Fruit fly (Drosophila melanogaster) whole organism, embryonic: Measurements from ENCODE around the gene Rab3GAP1.

Experiments used
- Abd-B ChIP-seq: fragments of 200-800 bp; sonication (Bioruptor generic); optimal IDR thresholded peaks from 2 replicates; lab custom pipeline; 2018; ENCODE audit warnings: missing biosample characterization, mild to moderate bottlenecking, missing genetic modification characterization, moderate library complexity
- Aef1 ChIP-seq: fragments of 200-800 bp; sonication (Bioruptor generic); IDR thresholded peaks from 3 replicates; pipeline ENCODE4 v1.3.6; 2022; ENCODE audit warnings: missing biosample characterization, missing genetic modification characterization
- Atf6 ChIP-seq: fragments of 200-800 bp; sonication (Bioruptor generic); IDR thresholded peaks from 2 replicates; pipeline ENCODE4 v1.3.6; 2022; ENCODE audit warnings: missing biosample characterization, missing genetic modification characterization
- Awh ChIP-seq: fragments of 200-800 bp; sonication (Bioruptor generic); IDR thresholded peaks from 2 replicates; pipeline ENCODE4, ENCODE4 v1.3.6; 2022; ENCODE audit warnings: missing biosample characterization, missing genetic modification characterization
- CG10147 ChIP-seq: fragments of 200-800 bp; sonication (Bioruptor generic); optimal IDR thresholded peaks from 2 replicates; lab custom pipeline; 2019; ENCODE audit warnings: missing biosample characterization, mild to moderate bottlenecking, missing genetic modification characterization, moderate library complexity
- CG11695 ChIP-seq: fragments of 200-800 bp; sonication (Bioruptor generic); IDR thresholded peaks from 3 replicates; pipeline ENCODE4 v1.3.6; 2022; ENCODE audit warnings: missing biosample characterization, missing genetic modification characterization
- CG11723 ChIP-seq: fragments of 200-800 bp; sonication (Bioruptor generic); optimal IDR thresholded peaks from 2 replicates; lab custom pipeline; 2017; ENCODE audit warnings: missing biosample characterization, mild to moderate bottlenecking, missing genetic modification characterization
- CG12299 ChIP-seq: fragments of 200-800 bp; sonication (Bioruptor generic); optimal IDR thresholded peaks from 2 replicates; lab custom pipeline; 2018; ENCODE audit warnings: missing biosample characterization, mild to moderate bottlenecking, missing genetic modification characterization
- CG12744 ChIP-seq: fragments of 200-800 bp; sonication (Bioruptor generic); optimal IDR thresholded peaks from 2 replicates; lab custom pipeline; 2016; ENCODE audit warnings: missing biosample characterization, missing genetic modification characterization
- CG13296 ChIP-seq: fragments of 200-800 bp; sonication (Bioruptor generic); optimal IDR thresholded peaks from 3 replicates; lab custom pipeline; 2018; ENCODE audit warnings: missing biosample characterization, mild to moderate bottlenecking, missing genetic modification characterization
- CG14710 ChIP-seq: fragments of 200-800 bp; sonication (Bioruptor generic); optimal IDR thresholded peaks from 3 replicates; lab custom pipeline; 2019; ENCODE audit warnings: missing biosample characterization, mild to moderate bottlenecking, missing genetic modification characterization, moderate library complexity
- CG15011 ChIP-seq: fragments of 200-800 bp; sonication (Bioruptor generic); optimal IDR thresholded peaks from 3 replicates; lab custom pipeline; 2018; ENCODE audit warnings: missing biosample characterization, mild to moderate bottlenecking, missing genetic modification characterization
- CG15073 ChIP-seq: fragments of 200-800 bp; sonication (Bioruptor generic); optimal IDR thresholded peaks from 2 replicates; lab custom pipeline; 2016; ENCODE audit warnings: missing biosample characterization, missing genetic modification characterization
- CG15601 ChIP-seq: fragments of 200-800 bp; sonication (Bioruptor generic); optimal IDR thresholded peaks from 3 replicates; lab custom pipeline; 2019; ENCODE audit warnings: missing biosample characterization, mild to moderate bottlenecking, missing genetic modification characterization, moderate library complexity
- CG17359 ChIP-seq: fragments of 200-800 bp; sonication (Bioruptor generic); optimal IDR thresholded peaks from 3 replicates; lab custom pipeline; 2018; ENCODE audit warnings: missing biosample characterization, mild to moderate bottlenecking, missing genetic modification characterization, moderate library complexity
- CG1832 ChIP-seq: fragments of 200-800 bp; sonication (Bioruptor generic); optimal IDR thresholded peaks from 2 replicates; lab custom pipeline; 2017; ENCODE audit warnings: missing biosample characterization, mild to moderate bottlenecking, missing genetic modification characterization, inconsistent platforms
- CG18599 ChIP-seq: fragments of 200-800 bp; sonication (Bioruptor generic); optimal IDR thresholded peaks from 3 replicates; lab custom pipeline; 2017; ENCODE audit warnings: missing biosample characterization, missing genetic modification characterization, mild to moderate bottlenecking, moderate library complexity, missing genetic modification reagents
- CG2889 ChIP-seq: fragments of 200-800 bp; sonication (Bioruptor generic); IDR thresholded peaks from 3 replicates; pipeline ENCODE4 v1.3.6; 2022; ENCODE audit warnings: missing biosample characterization, missing genetic modification characterization
- CG31441 ChIP-seq: fragments of 200-800 bp; sonication (Bioruptor generic); IDR thresholded peaks from 2 replicates; pipeline ENCODE4 v1.3.6; 2022; ENCODE audit warnings: missing biosample characterization, missing genetic modification characterization
- CG32772 ChIP-seq: fragments of 200-800 bp; sonication (Bioruptor generic); IDR thresholded peaks from 2 replicates; pipeline ENCODE4 v1.3.6; 2022; ENCODE audit warnings: missing biosample characterization, missing genetic modification characterization
- CG4328 ChIP-seq: fragments of 200-800 bp; sonication (Bioruptor generic); optimal IDR thresholded peaks from 3 replicates; lab custom pipeline; 2017; ENCODE audit warnings: missing biosample characterization, missing genetic modification reagents, missing genetic modification characterization
- CG4707 ChIP-seq: fragments of 200-800 bp; sonication (Bioruptor generic); optimal IDR thresholded peaks from 2 replicates; lab custom pipeline; 2018; ENCODE audit warnings: missing biosample characterization, mild to moderate bottlenecking, missing genetic modification characterization, moderate library complexity
- CG8944 ChIP-seq: fragments of 200-800 bp; sonication (Bioruptor generic); optimal IDR thresholded peaks from 3 replicates; lab custom pipeline; 2016; ENCODE audit warnings: missing biosample characterization, missing genetic modification characterization
- Dad ChIP-seq: fragments of 200-800 bp; sonication (Bioruptor generic); optimal IDR thresholded peaks from 3 replicates; lab custom pipeline; 2016; ENCODE audit warnings: missing biosample characterization, missing genetic modification characterization
- Dek ChIP-seq: fragments of 200-800 bp; sonication (Bioruptor generic); optimal IDR thresholded peaks from 3 replicates; lab custom pipeline; 2019; ENCODE audit warnings: missing biosample characterization, mild to moderate bottlenecking, missing genetic modification characterization, moderate library complexity
- Dref ChIP-seq: fragments of 200-800 bp; sonication (Bioruptor generic); IDR thresholded peaks from 2 replicates; pipeline ENCODE4 v1.3.6; 2022; ENCODE audit warnings: missing biosample characterization, missing genetic modification characterization
- H15 ChIP-seq: fragments of 200-800 bp; sonication (Bioruptor generic); IDR thresholded peaks from 3 replicates; pipeline ENCODE4 v1.3.6; 2022; ENCODE audit warnings: missing biosample characterization, missing genetic modification characterization
- Max ChIP-seq: fragments of 200-800 bp; sonication (Bioruptor generic); optimal IDR thresholded peaks from 2 replicates; lab custom pipeline; 2016; ENCODE audit warnings: missing biosample characterization, mild to moderate bottlenecking, missing genetic modification characterization
- Optix ChIP-seq: fragments of 200-800 bp; sonication (Bioruptor generic); IDR thresholded peaks from 3 replicates; pipeline ENCODE4 v1.3.6; 2022; ENCODE audit warnings: missing biosample characterization, missing genetic modification characterization
- Sry-δ ChIP-seq: fragments of 200-800 bp; sonication (Bioruptor generic); optimal IDR thresholded peaks from 2 replicates; lab custom pipeline; 2016; ENCODE audit warnings: missing biosample characterization, missing genetic modification characterization
- TFAM ChIP-seq: fragments of 200-800 bp; sonication (Bioruptor generic); optimal IDR thresholded peaks from 2 replicates; lab custom pipeline; 2017; ENCODE audit warnings: missing biosample characterization, missing genetic modification characterization, inconsistent platforms
- Xbp1 ChIP-seq: fragments of 200-800 bp; sonication (Bioruptor generic); optimal IDR thresholded peaks from 3 replicates; lab custom pipeline; 2016; ENCODE audit warnings: missing biosample characterization, mild to moderate bottlenecking, missing genetic modification characterization
- YL-1 ChIP-seq: fragments of 200-800 bp; sonication (Bioruptor generic); optimal IDR thresholded peaks from 3 replicates; lab custom pipeline; 2017; ENCODE audit warnings: missing biosample characterization, mild to moderate bottlenecking, missing genetic modification characterization
- bbx ChIP-seq: fragments of 200-800 bp; sonication (Bioruptor generic); IDR thresholded peaks from 2 replicates; pipeline ENCODE4 v1.3.6; 2022; ENCODE audit warnings: missing biosample characterization, missing genetic modification characterization; ENCODE audit not compliant: partially characterized antibody
- bsh ChIP-seq, 2 experiments: fragments of 200-800 bp; sonication (Bioruptor generic); optimal IDR thresholded peaks; 2 replicates each; lab custom pipeline; 2017 to 2018; ENCODE audit warnings: mild to moderate bottlenecking in 2 of 2, missing biosample characterization in 2 of 2, missing genetic modification characterization in 2 of 2, moderate library complexity in 1 of 2
- caup ChIP-seq: fragments of 200-800 bp; sonication (Bioruptor generic); optimal IDR thresholded peaks from 3 replicates; lab custom pipeline; 2017; ENCODE audit warnings: missing biosample characterization, mild to moderate bottlenecking, missing genetic modification characterization, moderate library complexity; ENCODE audit not compliant: severe bottlenecking
- chm ChIP-seq: fragments of 200-800 bp; sonication (Bioruptor generic); IDR thresholded peaks from 2 replicates; pipeline ENCODE4 v1.3.6; 2022; ENCODE audit warnings: missing biosample characterization, missing genetic modification characterization
- croc ChIP-seq: fragments of 200-800 bp; sonication (Bioruptor generic); conservative IDR thresholded peaks from 3 replicates; pipeline ENCODE4 v1.3.6; 2022; ENCODE audit warnings: missing biosample characterization, missing genetic modification characterization
- dan ChIP-seq: fragments of 200-800 bp; sonication (Bioruptor generic); IDR thresholded peaks from 2 replicates; pipeline ENCODE4 v1.3.6; 2022; ENCODE audit warnings: missing biosample characterization, missing genetic modification characterization
- gce ChIP-seq: fragments of 200-800 bp; sonication (Bioruptor generic); IDR thresholded peaks from 3 replicates; pipeline ENCODE4 v1.3.6; 2022; ENCODE audit warnings: missing biosample characterization, missing genetic modification characterization
- lilli ChIP-seq: fragments of 200-800 bp; sonication (Bioruptor generic); optimal IDR thresholded peaks from 3 replicates; lab custom pipeline; 2016; ENCODE audit warnings: missing biosample characterization, missing genetic modification characterization
- lola ChIP-seq, 3 experiments: fragments of >200 bp in 2 of 3; fragments of 200-800 bp in 1 of 3; sonication (Bioruptor generic) in 1 of 3; optimal IDR thresholded peaks; 2 replicates each; lab custom pipeline; 2017 to 2019; ENCODE audit warnings: missing biosample characterization in 3 of 3, missing genetic modification characterization in 3 of 3, mild to moderate bottlenecking in 1 of 3, moderate library complexity in 1 of 3
- nerfin-2 ChIP-seq: fragments of 200-800 bp; sonication (Bioruptor generic); IDR thresholded peaks from 2 replicates; pipeline ENCODE4 v1.3.6; 2022; ENCODE audit warnings: missing biosample characterization, missing genetic modification characterization; ENCODE audit not compliant: partially characterized antibody
- nmo ChIP-seq: fragments of 200-800 bp; sonication (Bioruptor generic); optimal IDR thresholded peaks from 2 replicates; lab custom pipeline; 2018; ENCODE audit warnings: missing biosample characterization, mild to moderate bottlenecking, missing genetic modification characterization, moderate library complexity
- org-1 ChIP-seq: fragments of 200-800 bp; sonication (Bioruptor generic); optimal IDR thresholded peaks from 2 replicates; lab custom pipeline; 2017; ENCODE audit warnings: missing biosample characterization, missing genetic modification characterization
- pita ChIP-seq: fragments of 200-800 bp; sonication (Bioruptor generic); optimal IDR thresholded peaks from 2 replicates; lab custom pipeline; 2017; ENCODE audit warnings: missing biosample characterization, mild to moderate bottlenecking, missing genetic modification characterization
- sens-2 ChIP-seq: fragments of 200-800 bp; sonication (Bioruptor generic); IDR thresholded peaks from 2 replicates; pipeline ENCODE4 v1.3.6; 2022; ENCODE audit warnings: missing biosample characterization, missing genetic modification characterization
- stwl ChIP-seq: fragments of 200-800 bp; sonication (Bioruptor generic); optimal IDR thresholded peaks from 3 replicates; lab custom pipeline; 2018; ENCODE audit warnings: missing biosample characterization, mild to moderate bottlenecking, missing genetic modification characterization, moderate library complexity
- tap ChIP-seq: fragments of 200-800 bp; optimal IDR thresholded peaks from 3 replicates; lab custom pipeline; 2019; ENCODE audit warnings: missing biosample characterization, mild to moderate bottlenecking, missing genetic modification characterization, moderate library complexity

The Rab3GAP1 gene

dm6 chr2L:1556697-1557564 lies 54.0 kb downstream of the Rab3GAP1 start (continued):
- no peak for TF ChIP-seq stwl (tag; lab: Kevin White, UChicago)
- no peak for TF ChIP-seq YL-1
- no peak for TF ChIP-seq H15 (GFP tag; lab: Robert Waterston, UW)
- no peak for TF ChIP-seq CG32772 (GFP tag; lab: Robert Waterston, UW)
- no peak for TF ChIP-seq CG8944 (GFP tag; lab: Kevin White, UChicago)
- TF ChIP-seq lola (GFP tag; optimal IDR thresholded peaks at IDR 0.05; lab: Kevin White, UChicago) = peak in 1 of 3 experiments; percentile 55
- TF ChIP-seq nerfin-2 (GFP tag; lab: Robert Waterston, UW) = no peak
- TF ChIP-seq nmo (GFP tag; lab: Kevin White, UChicago) = peak; percentile 41
- TF ChIP-seq CG15601 (tag; lab: Kevin White, UChicago) = no peak
- TF ChIP-seq Awh (GFP tag; lab: Robert Waterston, UW) = no peak
- peak; percentile 52 for TF ChIP-seq CG1832
- peak; percentile 37; the same call in 1 of the 2 replicates for TF ChIP-seq CG31441 (GFP tag; lab: Robert Waterston, UW)
- no peak for TF ChIP-seq CG11695 (GFP tag; lab: Robert Waterston, UW)
- TF ChIP-seq CG15073 = no peak
- no peak for TF ChIP-seq CG12744
- no peak for TF ChIP-seq CG15011 (GFP tag; lab: Kevin White, UChicago)
- no peak for TF ChIP-seq Dad (GFP tag; lab: Kevin White, UChicago)
- TF ChIP-seq croc = no peak; the same call in 2 of the 3 replicates
- no peak for TF ChIP-seq CG11723
- TF ChIP-seq TFAM = no peak
- TF ChIP-seq CG2889 (GFP tag; lab: Robert Waterston, UW) = no peak
- no peak for TF ChIP-seq gce (GFP tag; lab: Robert Waterston, UW)
- TF ChIP-seq CG12299 (tag; lab: Kevin White, UChicago) = no peak
- TF ChIP-seq Max (GFP tag; lab: Kevin White, UChicago) = no peak
- no peak for TF ChIP-seq sens-2 (GFP tag; lab: Robert Waterston, UW)
- peak; percentile 31 for TF ChIP-seq CG18599 (GFP tag; lab: Kevin White, UChicago)
- TF ChIP-seq chm (GFP tag; lab: Robert Waterston, UW) = no peak
- TF ChIP-seq Dek = no peak
- TF ChIP-seq org-1 = no peak
- TF ChIP-seq Xbp1 (GFP tag; lab: Kevin White, UChicago) = peak; percentile 6
- no peak for TF ChIP-seq CG4707 (GFP tag; lab: Kevin White, UChicago)
- no peak for TF ChIP-seq caup (GFP tag; lab: Kevin White, UChicago)
- no peak for TF ChIP-seq CG13296 (GFP tag; lab: Kevin White, UChicago)
- TF ChIP-seq Dref (GFP tag; lab: Robert Waterston, UW) = no peak
- no peak for TF ChIP-seq CG17359 (tag; lab: Kevin White, UChicago)
- no peak for TF ChIP-seq Aef1 (GFP tag; lab: Robert Waterston, UW)
- no peak for TF ChIP-seq tap (tag; lab: Kevin White, UChicago)
- TF ChIP-seq CG10147 (GFP tag; lab: Kevin White, UChicago) = no peak
- peak; percentile 33 for TF ChIP-seq CG14710
- no peak for TF ChIP-seq Optix (GFP tag; lab: Robert Waterston, UW)
- no peak for TF ChIP-seq CG4328 (GFP tag; lab: Kevin White, UChicago)
- TF ChIP-seq bsh (GFP tag; optimal IDR thresholded peaks at IDR 0.05; lab: Kevin White, UChicago) = peak in 1 of 2 experiments; percentile 41
- no peak for TF ChIP-seq Sry-δ (GFP tag; lab: Kevin White, UChicago)
- peak; percentile 14 for TF ChIP-seq lilli (GFP tag; lab: Kevin White, UChicago)
- TF ChIP-seq Atf6 (GFP tag; lab: Robert Waterston, UW) = no peak
- TF ChIP-seq bbx (GFP tag; lab: Robert Waterston, UW) = no peak
- TF ChIP-seq Abd-B = no peak
- no peak for TF ChIP-seq dan (GFP tag; lab: Robert Waterston, UW)
- TF ChIP-seq pita = no peak
